Fruit fly (Drosophila melanogaster) Kc167 (cell line): ENCODE data around the gene Dscam4.

Source experiments
- h ChIP-seq: fragments of >200 bp; optimal IDR thresholded peaks from 3 replicates; lab custom pipeline; 2018; ENCODE audit warnings: missing external identifiers
- psq ChIP-seq: fragments of >200 bp; optimal IDR thresholded peaks from 2 replicates; lab custom pipeline; 2017; ENCODE audit warnings: missing external identifiers
- ttk ChIP-seq: sonication (Bioruptor generic); optimal IDR thresholded peaks from 2 replicates; lab custom pipeline; 2017; ENCODE audit warnings: missing external identifiers

- no peak for TF ChIP-seq h (lab: Kevin White, UChicago)
- TF ChIP-seq ttk (lab: Kevin White, UChicago) = no peak
- no peak for TF ChIP-seq psq (lab: Kevin White, UChicago)
These were observed 80.6 kb downstream of the Dscam4 start, which contains the start of gene CG43059 for dm6 chr3L:8318916-8319506.
